Worm (Caenorhabditis elegans): ENCODE results near the gene ZC190.10.

The ZC190.10 gene

ce11 chrV:8663023-8663422 lies 33.1 kb downstream of the ZC190.10 start:
- no peak for TF ChIP-seq scrt-1 (GFP tag; IDR thresholded peaks at IDR 0.05)
- no peak for TF ChIP-seq B0310.2 (tag; optimal IDR thresholded peaks at IDR 0.05)
- no peak for TF ChIP-seq ceh-36 (tag; optimal IDR thresholded peaks at IDR 0.05)
- TF ChIP-seq hmbx-1 (tag; optimal IDR thresholded peaks at IDR 0.05) = no peak
- TF ChIP-seq tra-4 (tag; optimal IDR thresholded peaks at IDR 0.05) = no peak
- TF ChIP-seq aly-1 (tag; optimal IDR thresholded peaks at IDR 0.05) = no peak
- TF ChIP-seq pes-1 (GFP tag; IDR thresholded peaks at IDR 0.05) = no peak
- no peak for TF ChIP-seq hmg-4 (GFP tag; optimal IDR thresholded peaks at IDR 0.05)
- no peak for TF ChIP-seq tbx-11 (GFP tag; IDR thresholded peaks at IDR 0.05)

DNA sequence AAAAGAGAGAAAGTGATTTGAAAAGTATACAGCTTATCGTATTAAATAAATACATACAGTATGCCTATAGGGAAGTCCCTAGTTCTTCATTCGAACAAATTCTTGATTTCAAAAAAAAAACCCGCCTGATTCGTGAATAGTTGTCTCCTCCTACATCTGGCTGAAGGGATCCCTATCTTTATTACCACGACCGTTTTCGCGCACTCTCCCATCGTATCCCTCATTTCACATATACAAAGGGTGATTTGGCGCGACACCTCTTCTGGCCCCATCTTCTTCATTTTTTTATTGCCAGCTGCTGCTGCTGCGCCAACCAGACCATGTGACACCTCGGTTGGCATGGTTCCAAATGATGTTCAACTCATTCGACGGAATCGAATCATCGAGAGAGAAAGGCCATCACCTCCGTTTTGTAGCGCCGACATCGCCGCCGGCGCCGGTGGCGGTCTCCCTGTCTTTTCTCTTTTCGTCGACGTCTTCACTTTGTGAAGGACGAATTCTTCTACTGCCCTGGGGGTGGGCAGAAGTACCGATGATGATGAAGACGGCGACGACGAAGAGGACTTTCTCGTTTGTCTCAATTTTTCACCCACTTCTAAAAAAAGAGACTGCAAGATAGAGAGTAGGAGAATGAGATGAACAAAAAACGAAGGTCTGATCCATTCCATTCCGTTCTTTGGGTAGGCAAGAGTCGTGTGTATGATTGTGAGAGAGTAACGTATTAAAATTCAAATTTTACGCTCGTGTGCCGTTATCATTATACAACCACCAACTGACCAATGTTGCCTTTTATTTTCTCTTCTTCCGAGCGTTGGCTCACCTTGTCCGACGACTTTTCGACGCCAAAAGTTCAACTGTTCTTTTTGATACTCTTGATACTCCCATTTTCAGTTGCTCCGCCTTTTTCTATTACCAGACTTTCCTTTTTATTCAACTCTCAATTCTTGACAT lies 33.8 kb downstream of the ZC190.10 start:
- TF ChIP-seq scrt-1 (GFP tag; IDR thresholded peaks at IDR 0.05) (no peak), ama-1 (optimal IDR thresholded peaks at IDR 0.05) (no peak), F13C5.2 (tag; optimal IDR thresholded peaks at IDR 0.05) (no peak), aly-1 (tag; optimal IDR thresholded peaks at IDR 0.05) (no peak), hmg-4 (GFP tag; optimal IDR thresholded peaks at IDR 0.05) (no peak), sea-1 (GFP tag; conservative IDR thresholded peaks at IDR 0.05) (no peak), hnd-1 (tag; optimal IDR thresholded peaks at IDR 0.05) (no peak), hmbx-1 (tag; optimal IDR thresholded peaks at IDR 0.05) (no peak), ets-7 (tag; optimal IDR thresholded peaks at IDR 0.05) (no peak), pes-1 (GFP tag; IDR thresholded peaks at IDR 0.05) (no peak), tbx-11 (GFP tag; IDR thresholded peaks at IDR 0.05) (no peak), flt-1 (GFP tag; IDR thresholded peaks at IDR 0.05) (no peak), B0310.2 (tag; optimal IDR thresholded peaks at IDR 0.05) (no peak), ceh-36 (tag; optimal IDR thresholded peaks at IDR 0.05) (no peak), tra-4 (tag; optimal IDR thresholded peaks at IDR 0.05) (no peak), ceh-13 (GFP tag; optimal IDR thresholded peaks at IDR 0.05) (no peak), tbx-37 (GFP tag; conservative IDR thresholded peaks at IDR 0.05) (no peak)

DNA sequence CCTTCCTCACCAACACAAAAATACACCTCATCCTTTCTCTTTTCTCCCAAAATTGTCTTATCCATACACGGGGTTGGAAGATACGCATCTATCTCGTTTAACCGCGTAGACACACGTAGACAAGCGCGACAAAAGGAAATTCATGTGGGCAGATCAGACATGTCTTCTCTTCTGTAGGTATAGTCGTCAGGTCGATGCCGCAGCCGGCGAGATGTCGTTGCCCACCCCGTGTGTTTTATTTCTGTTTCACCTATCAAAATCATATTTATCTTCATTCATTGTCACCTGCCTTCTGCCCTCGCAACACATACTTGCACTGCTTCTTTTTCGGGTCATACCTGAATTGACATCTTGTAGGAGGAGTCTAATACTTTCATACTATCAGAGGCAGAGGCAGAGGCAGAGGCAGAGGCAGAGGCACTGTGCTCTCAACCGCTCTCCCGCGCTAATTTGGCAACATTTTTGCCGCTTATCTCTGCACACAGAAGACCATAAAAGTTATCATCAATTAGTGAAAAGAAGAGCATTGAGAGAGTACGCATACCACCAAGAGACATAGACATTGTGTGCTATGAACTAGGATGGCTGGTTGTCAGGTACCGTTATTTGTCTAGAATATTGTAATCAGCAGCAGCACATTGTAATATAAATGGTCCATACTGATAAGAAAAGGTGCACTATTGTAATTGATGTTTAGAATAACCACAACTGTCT lies 34.7 kb downstream of the ZC190.10 start:
- TF ChIP-seq tbx-11 (GFP tag; IDR thresholded peaks at IDR 0.05) (no peak), aly-1 (tag; optimal IDR thresholded peaks at IDR 0.05) (no peak), hmg-4 (GFP tag; optimal IDR thresholded peaks at IDR 0.05) (peak; percentile 18)

DNA sequence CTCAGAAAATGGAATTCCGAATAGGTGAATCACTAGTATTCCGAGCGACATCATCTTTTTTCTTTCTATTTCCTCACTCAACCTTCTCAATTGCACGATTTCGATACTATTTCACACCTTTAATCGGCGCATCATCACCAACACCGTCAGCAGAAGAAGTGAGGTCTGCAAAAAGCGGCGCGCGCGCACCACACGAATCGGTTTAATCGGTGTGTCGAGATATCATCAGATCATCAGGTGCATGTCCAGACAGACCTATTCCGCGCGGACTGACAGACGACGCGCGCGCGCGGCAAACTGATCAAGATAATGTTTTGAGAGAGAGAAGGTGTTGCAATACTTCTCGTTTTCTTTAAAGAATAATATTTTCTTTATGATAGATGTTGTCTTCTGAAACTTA lies 35.6 kb downstream of the ZC190.10 start:
- TF ChIP-seq ceh-36 (tag; optimal IDR thresholded peaks at IDR 0.05) (no peak), ceh-13 (GFP tag; optimal IDR thresholded peaks at IDR 0.05) (no peak), F13C5.2 (tag; optimal IDR thresholded peaks at IDR 0.05) (no peak), flt-1 (GFP tag; IDR thresholded peaks at IDR 0.05) (no peak), tbx-11 (GFP tag; IDR thresholded peaks at IDR 0.05) (no peak), ama-1 (optimal IDR thresholded peaks at IDR 0.05) (no peak), scrt-1 (GFP tag; IDR thresholded peaks at IDR 0.05) (no peak), aly-1 (tag; optimal IDR thresholded peaks at IDR 0.05) (no peak), tra-4 (tag; optimal IDR thresholded peaks at IDR 0.05) (no peak), B0310.2 (tag; optimal IDR thresholded peaks at IDR 0.05) (no peak), hmg-4 (GFP tag; optimal IDR thresholded peaks at IDR 0.05) (no peak), ets-7 (tag; optimal IDR thresholded peaks at IDR 0.05) (no peak)

- no peak for TF ChIP-seq sea-1 (GFP tag; conservative IDR thresholded peaks at IDR 0.05)
- TF ChIP-seq aly-1 (tag; optimal IDR thresholded peaks at IDR 0.05) = no peak
- no peak for TF ChIP-seq hmbx-1 (tag; optimal IDR thresholded peaks at IDR 0.05)
- no peak for TF ChIP-seq tra-4 (tag; optimal IDR thresholded peaks at IDR 0.05)
- TF ChIP-seq tbx-11 (GFP tag; IDR thresholded peaks at IDR 0.05) = no peak
- no peak for TF ChIP-seq scrt-1 (GFP tag; IDR thresholded peaks at IDR 0.05)
- no peak for TF ChIP-seq ceh-36 (tag; optimal IDR thresholded peaks at IDR 0.05)
These were observed 37.3 kb downstream of the ZC190.10 start for ce11 chrV:8658577-8659362.

ce11 chrV:8657911-8658310 lies 38.2 kb downstream of the ZC190.10 start:
- TF ChIP-seq flt-1 (GFP tag; IDR thresholded peaks at IDR 0.05) = no peak
- no peak for TF ChIP-seq scrt-1 (GFP tag; IDR thresholded peaks at IDR 0.05)
- TF ChIP-seq tbx-37 (GFP tag; conservative IDR thresholded peaks at IDR 0.05) = no peak
- no peak for TF ChIP-seq sea-1 (GFP tag; conservative IDR thresholded peaks at IDR 0.05)
- TF ChIP-seq ets-7 (tag; optimal IDR thresholded peaks at IDR 0.05) = no peak
- TF ChIP-seq ceh-36 (tag; optimal IDR thresholded peaks at IDR 0.05) = no peak
- TF ChIP-seq hnd-1 (tag; optimal IDR thresholded peaks at IDR 0.05) = no peak
- no peak for TF ChIP-seq hmg-4 (GFP tag; optimal IDR thresholded peaks at IDR 0.05)
- no peak for TF ChIP-seq ama-1 (optimal IDR thresholded peaks at IDR 0.05)
- TF ChIP-seq tbx-11 (GFP tag; IDR thresholded peaks at IDR 0.05) = no peak
- TF ChIP-seq hmbx-1 (tag; optimal IDR thresholded peaks at IDR 0.05) = no peak
